Worm (Caenorhabditis elegans): Measurements from ENCODE around the gene F44A2.5.

The F44A2.5 gene

DNA sequence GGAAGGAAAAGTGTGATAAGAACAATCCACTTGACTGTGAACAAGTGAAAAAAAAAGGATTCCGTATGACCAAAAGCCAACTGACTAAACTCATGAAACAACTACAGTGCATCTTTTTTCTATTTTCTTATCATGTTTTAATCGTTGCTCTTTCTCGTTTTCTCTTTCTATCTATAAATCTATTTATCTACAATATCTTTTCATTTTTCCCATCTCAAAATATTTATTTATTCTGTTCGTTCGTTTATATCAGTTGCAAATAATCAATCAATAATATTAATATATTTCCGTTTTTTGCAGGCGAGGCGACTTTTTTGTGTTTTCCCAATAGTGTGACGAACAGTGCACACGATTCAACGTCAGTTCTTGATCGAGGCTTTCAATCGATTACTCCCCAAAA lies at the start of gene F44A2.5:
F44A2.5 (plus strand) TSS at position 301 of the 400 bp plus-strand sequence.
- no peak for TF ChIP-seq dpl-1 (GFP tag; optimal IDR thresholded peaks at IDR 0.05)
- TF ChIP-seq ceh-82 (tag; optimal IDR thresholded peaks at IDR 0.05): no peak
- no peak for TF ChIP-seq unc-62 (GFP tag; optimal IDR thresholded peaks at IDR 0.05)
- no peak for TF ChIP-seq mef-2 (tag; optimal IDR thresholded peaks at IDR 0.05)
- no peak for TF ChIP-seq alr-1 (tag; optimal IDR thresholded peaks at IDR 0.05; ENCODE audit: borderline replicate concordance)
- TF ChIP-seq unc-30 (tag; optimal IDR thresholded peaks at IDR 0.05): no peak
- TF ChIP-seq fos-1 (tag; optimal IDR thresholded peaks at IDR 0.05): no peak
- TF ChIP-seq nhr-90 (tag; optimal IDR thresholded peaks at IDR 0.05; ENCODE audit: poor library complexity): no peak
- no peak for TF ChIP-seq ceh-90 (tag; optimal IDR thresholded peaks at IDR 0.05)
- TF ChIP-seq lsy-2 (tag; optimal IDR thresholded peaks at IDR 0.05): no peak
- no peak for TF ChIP-seq snu-23 (GFP tag; optimal IDR thresholded peaks at IDR 0.05)
- no peak for TF ChIP-seq lin-14 (GFP tag; optimal IDR thresholded peaks at IDR 0.05)
- TF ChIP-seq Y116A8C.19 (tag; optimal IDR thresholded peaks at IDR 0.05; ENCODE audit: borderline replicate concordance): no peak
- TF ChIP-seq ztf-11 (tag; optimal IDR thresholded peaks at IDR 0.05): no peak
- no peak for TF ChIP-seq C34B4.2 (tag; optimal IDR thresholded peaks at IDR 0.05)
- TF ChIP-seq ces-1 (GFP tag; optimal IDR thresholded peaks at IDR 0.05): no peak
- no peak for TF ChIP-seq nhr-85 (tag)
- TF ChIP-seq mep-1 (tag; optimal IDR thresholded peaks at IDR 0.05): no peak
- no peak for TF ChIP-seq swsn-7 (tag; optimal IDR thresholded peaks at IDR 0.05)
- TF ChIP-seq sptf-1 (tag; optimal IDR thresholded peaks at IDR 0.05): no peak

- TF ChIP-seq fkh-4 (tag; optimal IDR thresholded peaks at IDR 0.05; ENCODE audit: borderline replicate concordance): no peak
- TF ChIP-seq dsc-1 (tag; optimal IDR thresholded peaks at IDR 0.05): no peak
- no peak for TF ChIP-seq zip-4 (GFP tag; optimal IDR thresholded peaks at IDR 0.05)
- TF ChIP-seq pag-3 (tag; optimal IDR thresholded peaks at IDR 0.05; ENCODE audit: borderline replicate concordance, insufficient read depth): no peak
These were observed 48.2 kb upstream of the F44A2.5 start, which contains the start of gene str-94 for ce11 chrV:9249206-9249605. Gene str-94 (minus strand): TSS chrV:9249306.

- TF ChIP-seq ces-1 (GFP tag; optimal IDR thresholded peaks at IDR 0.05) (no peak), lin-15B (tag; optimal IDR thresholded peaks at IDR 0.05) (no peak), lin-35 (GFP tag; optimal IDR thresholded peaks at IDR 0.05) (no peak), pax-3 (tag; optimal IDR thresholded peaks at IDR 0.05) (no peak)
These were observed 47.5 kb upstream of the F44A2.5 start, which contains the start of gene ptd-2 for ce11 chrV:9249932-9250331. Gene ptd-2 (plus strand): TSS chrV:9250232.

- TF ChIP-seq skn-1 (tag; optimal IDR thresholded peaks at IDR 0.05) (no peak), sptf-1 (tag; optimal IDR thresholded peaks at IDR 0.05) (no peak), efl-1 (optimal IDR thresholded peaks at IDR 0.05) (no peak), efl-1 (GFP tag; optimal IDR thresholded peaks at IDR 0.05 in 1 of 2) (peak in 1 of 2 experiments; percentile 23), lin-39 (tag; optimal IDR thresholded peaks at IDR 0.05) (no peak), elt-2 (tag; optimal IDR thresholded peaks at IDR 0.05) (peak; percentile 77)
These were observed 43.3 kb upstream of the F44A2.5 start, which contains the start of gene F07C3.9 for ce11 chrV:9254012-9254696. Gene F07C3.9 (minus strand): TSS chrV:9254646.

DNA sequence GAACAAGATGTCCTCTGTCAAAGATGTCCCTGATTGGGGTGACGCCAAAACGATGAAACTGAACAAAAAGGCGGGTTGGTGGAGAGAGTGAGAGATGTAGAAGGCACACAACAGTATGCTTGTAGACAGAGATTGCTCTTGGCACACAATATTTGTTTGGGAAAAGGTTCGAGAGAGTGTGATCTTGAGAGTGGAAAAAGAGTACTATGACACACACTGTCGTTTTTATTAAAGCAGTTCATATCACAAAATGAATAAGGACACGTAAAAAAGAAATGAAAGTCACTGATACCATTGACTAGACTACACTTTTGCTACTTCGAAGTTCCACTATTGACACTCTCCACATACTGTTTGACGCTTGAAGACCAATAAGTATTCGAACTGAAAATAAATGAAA lies 42.0 kb upstream of the F44A2.5 start:
- TF ChIP-seq isw-1 (GFP tag; IDR thresholded peaks at IDR 0.05) (no peak), elt-2 (tag; optimal IDR thresholded peaks at IDR 0.05) (peak; percentile 72), sup-37 (GFP tag; optimal IDR thresholded peaks at IDR 0.05) (no peak), ceh-88 (GFP tag; IDR thresholded peaks at IDR 0.05) (no peak), pax-3 (tag; optimal IDR thresholded peaks at IDR 0.05) (no peak), nhr-237 (tag; optimal IDR thresholded peaks at IDR 0.05) (no peak), tlp-1 (tag; optimal IDR thresholded peaks at IDR 0.05) (no peak), mep-1 (tag; optimal IDR thresholded peaks at IDR 0.05) (no peak), lin-35 (GFP tag; optimal IDR thresholded peaks at IDR 0.05) (peak in 1 of 2 experiments; percentile 16), ceh-90 (tag; optimal IDR thresholded peaks at IDR 0.05) (no peak), xbp-1 (tag; optimal IDR thresholded peaks at IDR 0.05) (no peak), C34B4.2 (tag; optimal IDR thresholded peaks at IDR 0.05) (no peak), unc-98 (GFP tag; IDR thresholded peaks at IDR 0.05) (no peak), ama-1 (optimal IDR thresholded peaks at IDR 0.05) (no peak), unc-130 (tag; optimal IDR thresholded peaks at IDR 0.05) (no peak), nhr-20 (tag; optimal IDR thresholded peaks at IDR 0.05) (peak; percentile 36), sox-4 (tag; optimal IDR thresholded peaks at IDR 0.05) (no peak), lin-39 (tag; optimal IDR thresholded peaks at IDR 0.05) (no peak), nhr-90 (tag; optimal IDR thresholded peaks at IDR 0.05; ENCODE audit: poor library complexity) (no peak), lin-14 (GFP tag; optimal IDR thresholded peaks at IDR 0.05) (peak; percentile 37), lsy-2 (tag; optimal IDR thresholded peaks at IDR 0.05) (no peak), efl-1 (optimal IDR thresholded peaks at IDR 0.05) (no peak), efl-1 (GFP tag; optimal IDR thresholded peaks at IDR 0.05 in 1 of 2) (peak in 1 of 2 experiments; percentile 81)
